Worm (Caenorhabditis elegans): ENCODE results near the gene C16D2.3.

C16D2.3 gene

ce11 chrII:9112851-9113250 lies 25.1 kb upstream of the C16D2.3 start, which contains the start of gene jun-1 (continued):
- TF ChIP-seq snpc-3.4 (tag; optimal IDR thresholded peaks at IDR 0.05) (no peak), hrde-1 (tag; optimal IDR thresholded peaks at IDR 0.05; ENCODE audit: borderline replicate concordance) (no peak), madf-10 (tag; optimal IDR thresholded peaks at IDR 0.05) (peak; percentile 41), attf-6 (GFP tag; IDR thresholded peaks at IDR 0.05) (no peak), ZK185.1 (tag; optimal IDR thresholded peaks at IDR 0.05; ENCODE audit: poor library complexity, severe bottlenecking) (peak; percentile 34)

ce11 chrII:9113759-9114158 lies 24.1 kb upstream of the C16D2.3 start:
- TF ChIP-seq ztf-28 (GFP tag; IDR thresholded peaks at IDR 0.05) (no peak), T07F8.4 (tag; optimal IDR thresholded peaks at IDR 0.05) (no peak), F33H1.4 (GFP tag; IDR thresholded peaks at IDR 0.05) (no peak), cebp-2 (GFP tag; IDR thresholded peaks at IDR 0.05) (no peak), F23B12.7 (tag; optimal IDR thresholded peaks at IDR 0.05; ENCODE audit: insufficient read depth) (no peak), egrh-3 (GFP tag; IDR thresholded peaks at IDR 0.05) (no peak), Y53G8AR.9 (GFP tag; conservative IDR thresholded peaks at IDR 0.05) (0 out of 2 replicates have a peak, but pooled peaks have one; percentile 28), lin-40 (tag; optimal IDR thresholded peaks at IDR 0.05) (peak; percentile 31), mel-28 (tag; optimal IDR thresholded peaks at IDR 0.05; ENCODE audit: borderline replicate concordance) (no peak), rec-8 (tag; optimal IDR thresholded peaks at IDR 0.05) (no peak), Y53F4B.3 (GFP tag; IDR thresholded peaks at IDR 0.05) (no peak), F49E8.2 (tag; optimal IDR thresholded peaks at IDR 0.05; ENCODE audit: insufficient read depth) (no peak), tbp1 (GFP tag; optimal IDR thresholded peaks at IDR 0.05) (peak; percentile 33), mxl-1 (tag; optimal IDR thresholded peaks at IDR 0.05) (no peak), rpc-1 (optimal IDR thresholded peaks at IDR 0.05) (no peak), rpc-1 (tag; optimal IDR thresholded peaks at IDR 0.05) (no peak), hrde-1 (tag; optimal IDR thresholded peaks at IDR 0.05; ENCODE audit: borderline replicate concordance) (no peak), F22D6.2 (tag; optimal IDR thresholded peaks at IDR 0.05) (no peak), ztf-18 (tag; optimal IDR thresholded peaks at IDR 0.05) (peak; percentile 43), repo-1 (tag; optimal IDR thresholded peaks at IDR 0.05) (no peak), ztf-6 (GFP tag; IDR thresholded peaks at IDR 0.05) (no peak), let-607 (tag; optimal IDR thresholded peaks at IDR 0.05) (peak; percentile 38 to 76), ztf-26 (tag; optimal IDR thresholded peaks at IDR 0.05) (peak; percentile 11), ceh-79 (tag; optimal IDR thresholded peaks at IDR 0.05) (no peak), ekl-4 (GFP tag; IDR thresholded peaks at IDR 0.05) (no peak), somi-1 (GFP tag; optimal IDR thresholded peaks at IDR 0.05) (no peak), dox-1 (GFP tag; IDR thresholded peaks at IDR 0.05) (peak; percentile 81), nfya-2 (GFP tag; IDR thresholded peaks at IDR 0.05) (no peak), unc-130 (GFP tag; optimal IDR thresholded peaks at IDR 0.05) (no peak), mcd-1 (GFP tag; IDR thresholded peaks at IDR 0.05) (peak; percentile 45), B0336.3 (GFP tag; IDR thresholded peaks at IDR 0.05) (peak; percentile 38; the same call in 1 of the 2 replicates), aptf-3 (GFP tag; IDR thresholded peaks at IDR 0.05) (no peak), madf-10 (tag; optimal IDR thresholded peaks at IDR 0.05) (peak; percentile 13), snpc-3.4 (tag; optimal IDR thresholded peaks at IDR 0.05) (no peak), madf-8 (GFP tag; conservative IDR thresholded peaks at IDR 0.05) (no peak), zfh-2 (GFP tag; conservative IDR thresholded peaks at IDR 0.05) (no peak; the same call in 1 of the 2 replicates), ceh-27 (GFP tag; optimal IDR thresholded peaks at IDR 0.05) (no peak), F55B11.4 (tag; optimal IDR thresholded peaks at IDR 0.05; ENCODE audit: borderline replicate concordance, insufficient read depth) (no peak), bed-2 (GFP tag; IDR thresholded peaks at IDR 0.05) (no peak), nhr-90 (tag; optimal IDR thresholded peaks at IDR 0.05) (no peak), attf-5 (GFP tag; optimal IDR thresholded peaks at IDR 0.05) (peak; percentile 62), lsl-1 (GFP tag; optimal IDR thresholded peaks at IDR 0.05) (no peak), xnd-1 (tag; optimal IDR thresholded peaks at IDR 0.05) (no peak), D2030.7 (GFP tag; IDR thresholded peaks at IDR 0.05) (no peak)

All from whole organism, young adult.